Worm (Caenorhabditis elegans) whole organism, young adult: Measurements from ENCODE around the gene ncx-8.

Source experiments
- D2030.7 ChIP-seq: fragments of 200-800 bp; sonication (Bioruptor generic); IDR thresholded peaks from 2 replicates; pipeline ENCODE4 v1.3.6; 2022; ENCODE audit warnings: missing genetic modification reagents, missing genetic modification characterization, missing compliant biosample characterization
- F23B12.7 ChIP-seq: sonication (generic microtip); optimal IDR thresholded peaks from 2 replicates; lab custom pipeline; 2017; ENCODE audit warnings: missing genetic modification characterization, mild to moderate bottlenecking, missing compliant biosample characterization, antibody characterized with exemption, moderate library complexity; ENCODE audit not compliant: insufficient read depth
- F33H1.4 ChIP-seq: fragments of 200-800 bp; sonication (Bioruptor generic); IDR thresholded peaks from 2 replicates; pipeline ENCODE4 v1.3.6; 2022; ENCODE audit warnings: missing genetic modification reagents, missing genetic modification characterization, missing compliant biosample characterization
- F55B11.4 ChIP-seq: sonication (generic microtip); optimal IDR thresholded peaks from 2 replicates; lab custom pipeline; 2016; ENCODE audit warnings: missing compliant biosample characterization, missing genetic modification characterization, borderline replicate concordance; ENCODE audit not compliant: insufficient read depth
- F57A8.1 ChIP-seq: fragments of 200-800 bp; sonication (Bioruptor generic); optimal IDR thresholded peaks from 2 replicates; lab custom pipeline; 2018; ENCODE audit warnings: mild to moderate bottlenecking, missing genetic modification characterization, moderate library complexity, missing compliant biosample characterization
- K12H6.12 ChIP-seq: fragments of 200-800 bp; sonication (Bioruptor generic); optimal IDR thresholded peaks from 2 replicates; lab custom pipeline; 2018; ENCODE audit warnings: mild to moderate bottlenecking, missing genetic modification characterization, missing compliant biosample characterization
- Y67H2A.10 ChIP-seq: fragments of 200-800 bp; sonication (Bioruptor generic); conservative IDR thresholded peaks from 2 replicates; pipeline ENCODE4 v1.3.6; 2022; ENCODE audit warnings: missing genetic modification reagents, missing genetic modification characterization, missing compliant biosample characterization
- aptf-3 ChIP-seq: fragments of 200-800 bp; sonication (Bioruptor generic); IDR thresholded peaks from 2 replicates; pipeline ENCODE4 v1.3.6; 2022; ENCODE audit warnings: missing genetic modification characterization, missing compliant biosample characterization
- attf-5 ChIP-seq: fragments of 200-800 bp; sonication (Bioruptor generic); optimal IDR thresholded peaks from 2 replicates; lab custom pipeline; 2018; ENCODE audit warnings: mild to moderate bottlenecking, missing genetic modification characterization, missing compliant biosample characterization
- ccch-3 ChIP-seq: fragments of 200-800 bp; sonication (Bioruptor generic); optimal IDR thresholded peaks from 2 replicates; lab custom pipeline; 2018; ENCODE audit warnings: mild to moderate bottlenecking, missing genetic modification characterization, missing compliant biosample characterization
- cebp-1 ChIP-seq, 2 experiments: fragments of 200-800 bp in 1 of 2; sonication (Bioruptor generic) in 1 of 2; sonication (generic microtip) in 1 of 2; IDR thresholded peaks in 1 of 2; optimal IDR thresholded peaks in 1 of 2; 2 replicates each; pipeline versions ENCODE4 v1.3.6 to Lab custom; 2017 to 2022; ENCODE audit warnings: missing compliant biosample characterization in 2 of 2, missing genetic modification characterization in 2 of 2, mild to moderate bottlenecking in 1 of 2, missing genetic modification reagents in 1 of 2, moderate library complexity in 1 of 2
- ceh-91 ChIP-seq: fragments of 200-800 bp; sonication (Bioruptor generic); IDR thresholded peaks from 2 replicates; pipeline ENCODE4 v1.3.6; 2022; ENCODE audit warnings: missing genetic modification reagents, missing genetic modification characterization, missing compliant biosample characterization
- chd-7 ChIP-seq: sonication (generic microtip); optimal IDR thresholded peaks from 2 replicates; lab custom pipeline; 2016; ENCODE audit warnings: mild to moderate bottlenecking, missing genetic modification characterization, moderate library complexity, missing compliant biosample characterization
- dpl-1 ChIP-seq: fragments of 150-350 bp; optimal IDR thresholded peaks from 2 replicates; lab custom pipeline; 2014; ENCODE audit warnings: missing biosample characterization, missing genetic modification reagents, missing genetic modification characterization
- efl-1 ChIP-seq: fragments of 150-350 bp; optimal IDR thresholded peaks from 2 replicates; lab custom pipeline; 2014; ENCODE audit warnings: missing biosample characterization, missing genetic modification reagents, missing genetic modification characterization
- him-1 ChIP-seq: sonication (generic microtip); optimal IDR thresholded peaks from 2 replicates; lab custom pipeline; 2016; ENCODE audit warnings: missing genotype, missing genetic modification reagents, missing genetic modification characterization, missing compliant biosample characterization
- lin-54 ChIP-seq: fragments of 200-800 bp; sonication (Bioruptor generic); optimal IDR thresholded peaks from 2 replicates; lab custom pipeline; 2018; ENCODE audit warnings: mild to moderate bottlenecking, missing genetic modification characterization, missing compliant biosample characterization
- lsl-1 ChIP-seq: fragments of 200-800 bp; sonication (Bioruptor generic); optimal IDR thresholded peaks from 2 replicates; lab custom pipeline; 2018; ENCODE audit warnings: mild to moderate bottlenecking, missing genetic modification characterization, moderate library complexity, missing compliant biosample characterization
- lsy-27 ChIP-seq: sonication (generic microtip); optimal IDR thresholded peaks from 2 replicates; lab custom pipeline; 2017; ENCODE audit warnings: missing genetic modification characterization, mild to moderate bottlenecking, missing compliant biosample characterization, antibody characterized with exemption, missing genotype, borderline replicate concordance; ENCODE audit not compliant: insufficient read depth
- madf-6 ChIP-seq: fragments of 200-800 bp; sonication (Bioruptor generic); IDR thresholded peaks from 2 replicates; pipeline ENCODE4 v1.3.6; 2022; ENCODE audit warnings: missing genetic modification reagents, missing genetic modification characterization, missing compliant biosample characterization
- madf-8 ChIP-seq: fragments of 200-800 bp; sonication (Bioruptor generic); conservative IDR thresholded peaks from 2 replicates; pipeline ENCODE4 v1.3.6; 2022; ENCODE audit warnings: missing genetic modification reagents, missing genetic modification characterization, missing compliant biosample characterization
- mcd-1 ChIP-seq: fragments of 200-800 bp; sonication (Bioruptor generic); IDR thresholded peaks from 2 replicates; pipeline ENCODE4 v1.3.6; 2022; ENCODE audit warnings: missing genetic modification reagents, missing genetic modification characterization, missing compliant biosample characterization
- nfyb-1 ChIP-seq: fragments of 200-800 bp; sonication (Bioruptor generic); IDR thresholded peaks from 2 replicates; pipeline ENCODE4 v1.3.6; 2022; ENCODE audit warnings: missing genetic modification reagents, missing genetic modification characterization, missing compliant biosample characterization
- nhr-27 ChIP-seq: fragments of 200-800 bp; sonication (Bioruptor generic); optimal IDR thresholded peaks from 2 replicates; lab custom pipeline; 2018; ENCODE audit warnings: mild to moderate bottlenecking, missing genetic modification characterization, moderate library complexity, missing compliant biosample characterization
- nhr-80 ChIP-seq: sonication (generic microtip); optimal IDR thresholded peaks from 2 replicates; lab custom pipeline; 2016; ENCODE audit warnings: missing genetic modification characterization, missing compliant biosample characterization
- rec-8 ChIP-seq, 2 experiments: sonication (generic microtip); optimal IDR thresholded peaks; 2 replicates each; lab custom pipeline; 2016; ENCODE audit warnings: mild to moderate bottlenecking in 2 of 2, missing genetic modification characterization in 2 of 2, missing genetic modification reagents in 2 of 2, missing genotype in 2 of 2, missing biosample characterization in 1 of 2, missing compliant biosample characterization in 1 of 2, moderate library complexity in 1 of 2
- sea-2 ChIP-seq: fragments of 200-800 bp; sonication (Bioruptor generic); IDR thresholded peaks from 2 replicates; pipeline ENCODE4 v1.3.6; 2022; ENCODE audit warnings: missing genetic modification characterization, missing compliant biosample characterization
- snpc-3.4 ChIP-seq: sonication (generic microtip); optimal IDR thresholded peaks from 2 replicates; lab custom pipeline; 2017; ENCODE audit warnings: missing genetic modification characterization, mild to moderate bottlenecking, missing compliant biosample characterization, antibody characterized with exemption, moderate library complexity, missing genotype, missing genetic modification reagents
- snpc-4 ChIP-seq, 5 experiments: fragments of 150-350 bp in 1 of 5; sonication (generic microtip) in 4 of 5; optimal IDR thresholded peaks; 2 replicates each; lab custom pipeline; 2014 to 2018; ENCODE audit warnings: missing genetic modification characterization in 5 of 5, missing biosample characterization in 3 of 5, antibody characterized with exemption in 2 of 5, mild to moderate bottlenecking in 2 of 5, missing compliant biosample characterization in 2 of 5, missing genotype in 2 of 5, moderate library complexity in 2 of 5, missing genetic modification reagents in 1 of 5
- xnd-1 ChIP-seq: sonication (generic microtip); optimal IDR thresholded peaks from 2 replicates; lab custom pipeline; 2016; ENCODE audit warnings: missing genotype, missing genetic modification reagents, missing genetic modification characterization, missing compliant biosample characterization

ncx-8 gene

DNA sequence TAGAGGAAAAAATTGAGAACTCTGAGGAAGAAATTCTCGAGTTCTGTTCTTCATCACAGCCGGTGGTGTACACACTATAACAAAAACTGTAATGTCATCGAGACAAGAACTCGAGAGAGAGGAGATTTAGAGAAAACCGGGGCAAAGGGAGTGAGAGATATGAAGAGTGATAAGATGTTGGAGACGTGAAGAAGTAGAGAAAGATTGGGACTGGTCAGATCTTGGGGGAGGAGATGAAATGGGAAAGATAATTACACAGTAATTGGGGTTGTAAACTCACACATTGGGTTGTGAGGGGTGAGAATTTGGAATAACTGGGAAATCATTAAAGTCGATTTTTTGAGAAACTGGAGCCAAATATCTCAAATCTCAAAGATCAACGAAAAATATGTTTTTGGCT, 21.2 kb downstream of the ncx-8 start:
- TF ChIP-seq ccch-3 (GFP tag; lab: Kevin White, UChicago), result no peak
- TF ChIP-seq Y67H2A.10, result no peak
- TF ChIP-seq sea-2 (GFP tag; lab: Robert Waterston, UW), result no peak

DNA sequence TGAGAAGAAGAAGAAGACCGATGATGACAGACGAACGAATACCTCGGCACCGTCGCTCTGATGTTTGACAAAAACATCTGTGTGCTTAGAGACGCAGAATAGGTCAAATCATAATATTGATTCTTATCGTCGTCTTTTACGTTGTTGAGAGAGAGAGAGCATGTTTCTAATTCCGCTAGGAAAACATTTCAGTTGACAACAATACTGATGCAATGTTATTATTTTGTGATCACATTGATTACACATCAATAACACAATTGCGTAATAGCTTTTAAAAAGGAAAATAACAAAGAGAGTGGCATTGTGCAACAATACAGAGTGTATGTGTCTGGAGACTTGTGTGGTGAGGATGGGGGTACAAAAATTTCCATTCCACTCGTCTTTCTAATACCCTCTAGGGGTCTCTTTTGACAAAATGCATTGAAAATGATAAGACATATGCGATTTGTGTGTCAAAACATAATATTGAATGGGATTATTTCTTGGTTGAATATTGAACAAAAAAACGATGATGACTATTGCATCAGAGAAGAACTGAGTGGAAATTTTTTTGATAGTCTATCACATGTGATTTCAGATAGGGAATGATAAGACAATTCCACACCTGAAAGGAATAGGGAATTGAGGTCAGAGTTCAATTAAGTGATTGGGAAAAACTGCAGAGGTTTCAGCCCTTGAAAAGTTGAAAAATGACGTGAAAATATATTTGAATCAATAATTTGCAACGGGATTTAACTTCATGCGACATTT, 22.2 kb downstream of the ncx-8 start:
- no peak for TF ChIP-seq F55B11.4
- TF ChIP-seq nhr-27 (tag; lab: Kevin White, UChicago), result no peak
- TF ChIP-seq lin-54 (GFP tag; lab: Kevin White, UChicago), result no peak
- TF ChIP-seq K12H6.12 (tag; lab: Kevin White, UChicago), result no peak
- TF ChIP-seq nhr-80 (tag; lab: Kevin White, UChicago), result peak; percentile 53
- no peak for TF ChIP-seq F57A8.1 (GFP tag; lab: Kevin White, UChicago)
- no peak for TF ChIP-seq aptf-3 (GFP tag; lab: Robert Waterston, UW)
- TF ChIP-seq cebp-1 (GFP tag; IDR thresholded peaks at IDR 0.05; lab: Robert Waterston, UW), result peak; percentile 37; the same call in 1 of the 2 replicates
- TF ChIP-seq cebp-1 (tag; optimal IDR thresholded peaks at IDR 0.05; lab: Kevin White, UChicago), result peak; percentile 48
- no peak for TF ChIP-seq F23B12.7

DNA sequence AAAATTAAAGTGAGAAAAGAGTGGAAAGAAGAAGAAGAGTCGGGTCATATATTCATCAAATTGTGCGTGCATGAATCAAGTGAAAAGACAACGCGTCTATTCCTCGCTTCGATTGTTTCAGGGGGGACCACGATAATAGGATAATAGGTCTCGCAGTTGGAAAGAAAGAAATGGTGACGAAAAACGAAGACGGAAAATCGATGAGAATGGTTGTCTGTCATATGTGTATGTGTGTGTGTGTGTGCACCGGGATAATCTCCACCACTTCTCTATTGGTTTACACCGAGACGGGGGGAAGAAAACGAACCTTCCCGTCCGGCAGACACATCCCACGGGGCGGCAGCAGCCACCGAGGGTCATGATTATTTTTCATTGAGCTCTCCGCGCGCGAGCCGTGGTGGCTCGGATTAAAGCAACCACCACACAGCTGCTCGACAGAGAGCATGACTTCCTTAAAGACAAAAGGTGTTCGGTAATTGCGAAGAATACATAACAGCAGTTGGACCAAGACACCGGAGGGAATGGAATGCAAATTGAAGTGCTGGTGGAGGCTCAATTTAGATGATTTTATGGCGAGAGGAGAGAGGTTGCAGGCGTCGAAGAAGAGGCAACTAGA, 22.9 kb downstream of the ncx-8 start:
- TF ChIP-seq lsy-27 (no peak), nfyb-1 (GFP tag; lab: Robert Waterston, UW) (0 out of 2 replicates have a peak, but pooled peaks have one; percentile 25), chd-7 (tag; lab: Kevin White, UChicago) (peak; percentile 20)

DNA sequence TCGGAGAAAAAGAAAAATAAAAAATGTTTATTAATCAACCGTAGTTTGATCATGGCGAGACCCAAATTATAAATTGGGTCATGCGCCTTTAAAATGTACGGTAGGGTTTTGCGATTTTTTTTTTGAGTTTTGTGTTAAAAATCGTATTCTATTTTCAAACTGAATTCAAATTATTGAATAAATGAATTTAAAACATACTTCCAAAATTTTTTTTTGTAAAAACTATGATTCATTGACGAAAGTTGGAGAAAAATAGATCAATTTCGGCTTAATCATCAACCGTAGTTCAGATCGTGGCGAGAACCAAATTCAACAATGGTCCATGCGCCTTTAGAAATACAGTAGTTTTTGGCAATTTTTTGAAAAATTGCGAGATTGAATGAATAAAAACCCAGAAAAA, 23.4 kb downstream of the ncx-8 start:
- TF ChIP-seq xnd-1 (peak; percentile 98), rec-8 (tag; optimal IDR thresholded peaks at IDR 0.05; lab: Kevin White, UChicago) (no peak), lsl-1 (peak; percentile 99), snpc-3.4 (peak; percentile 6), efl-1 (GFP tag; lab: Kevin White, UChicago) (peak; percentile 52), him-1 (tag; lab: Kevin White, UChicago) (peak; percentile 73), D2030.7 (peak; percentile 78), dpl-1 (GFP tag; lab: Kevin White, UChicago) (peak; percentile 9), attf-5 (no peak), sea-2 (GFP tag; lab: Robert Waterston, UW) (no peak), madf-6 (GFP tag; lab: Robert Waterston, UW) (peak; percentile 95), snpc-4 (GFP tag; optimal IDR thresholded peaks at IDR 0.05; lab: Kevin White, UChicago) (no peak), snpc-4 (tag; optimal IDR thresholded peaks at IDR 0.05; lab: Kevin White, UChicago) (peak in 1 of 4 experiments; percentile 39), lin-54 (GFP tag; lab: Kevin White, UChicago) (peak; percentile 75), nhr-27 (tag; lab: Kevin White, UChicago) (no peak), madf-8 (peak; percentile 79), ceh-91 (GFP tag; lab: Robert Waterston, UW) (peak; percentile 60), mcd-1 (GFP tag; lab: Robert Waterston, UW) (no peak), F33H1.4 (GFP tag; lab: Robert Waterston, UW) (peak; percentile 93)
- TF ChIP-seq, all 124 proteins: peak for 13
